Fruit fly (Drosophila melanogaster): ENCODE results near the gene CG12581.

Gene CG12581

dm6 chr3R:4214601-4215000, 40.2 kb downstream of the CG12581 start:
- TF ChIP-seq CG11617 (GFP tag; optimal IDR thresholded peaks at IDR 0.05): no peak
- no peak for TF ChIP-seq CG7101 (tag; optimal IDR thresholded peaks at IDR 0.05)
- no peak for TF ChIP-seq CG33017 (tag; optimal IDR thresholded peaks at IDR 0.05)
- no peak for TF ChIP-seq CG7045 (GFP tag; optimal IDR thresholded peaks at IDR 0.05)
- no peak for TF ChIP-seq cnc (optimal IDR thresholded peaks at IDR 0.05)
- no peak for TF ChIP-seq cic (GFP tag; optimal IDR thresholded peaks at IDR 0.05)
- TF ChIP-seq CG1620 (GFP tag; optimal IDR thresholded peaks at IDR 0.05): no peak
- TF ChIP-seq bab1 (GFP tag; optimal IDR thresholded peaks at IDR 0.05): no peak

- TF ChIP-seq CG11617 (GFP tag; optimal IDR thresholded peaks at IDR 0.05): no peak
- no peak for TF ChIP-seq kay (GFP tag; ENCODE audit: borderline replicate concordance)
- no peak for TF ChIP-seq Mnt (GFP tag; optimal IDR thresholded peaks at IDR 0.05)
- TF ChIP-seq CG5204 (GFP tag; optimal IDR thresholded peaks at IDR 0.05): no peak
Observed at dm6 chr3R:4215264-4215993, 41.0 kb downstream of the CG12581 start, which contains the start of gene CG14636. Gene CG14636, minus strand, starts transcription at chr3R:4215314.

- no peak for TF ChIP-seq CG33017 (tag; optimal IDR thresholded peaks at IDR 0.05)
- TF ChIP-seq CG5204 (GFP tag; optimal IDR thresholded peaks at IDR 0.05): no peak
- TF ChIP-seq tj (GFP tag; optimal IDR thresholded peaks at IDR 0.05): no peak
- TF ChIP-seq CG14711 (tag; optimal IDR thresholded peaks at IDR 0.05): no peak
- TF ChIP-seq Clk (GFP tag; optimal IDR thresholded peaks at IDR 0.05): no peak
- no peak for TF ChIP-seq cic (GFP tag; optimal IDR thresholded peaks at IDR 0.05)
- no peak for TF ChIP-seq CG1620 (GFP tag; optimal IDR thresholded peaks at IDR 0.05)
- TF ChIP-seq CG7101 (tag; optimal IDR thresholded peaks at IDR 0.05): no peak
- no peak for TF ChIP-seq kay (GFP tag; ENCODE audit: borderline replicate concordance)
- TF ChIP-seq Hr96 (GFP tag; optimal IDR thresholded peaks at IDR 0.05): no peak
- TF ChIP-seq ovo (GFP tag; optimal IDR thresholded peaks at IDR 0.05): no peak
Observed at dm6 chr3R:4220030-4220429, 45.6 kb downstream of the CG12581 start, which contains the start of gene CG31516. Gene CG31516, minus strand, starts transcription at chr3R:4220130.

dm6 chr3R:4220780-4221179, 46.3 kb downstream of the CG12581 start:
- TF ChIP-seq CG12768 (GFP tag; optimal IDR thresholded peaks at IDR 0.05): no peak
- no peak for TF ChIP-seq Mnt (GFP tag; optimal IDR thresholded peaks at IDR 0.05)
- TF ChIP-seq CG5204 (GFP tag; optimal IDR thresholded peaks at IDR 0.05): no peak
- no peak for TF ChIP-seq toe (GFP tag; optimal IDR thresholded peaks at IDR 0.05)
- TF ChIP-seq CG1620 (GFP tag; optimal IDR thresholded peaks at IDR 0.05): peak; percentile 38
- no peak for TF ChIP-seq CG7045 (GFP tag; optimal IDR thresholded peaks at IDR 0.05)
- peak; percentile 23 for TF ChIP-seq cic (GFP tag; optimal IDR thresholded peaks at IDR 0.05)
- no peak for TF ChIP-seq pad (GFP tag; optimal IDR thresholded peaks at IDR 0.05)
- no peak for TF ChIP-seq Crg-1 (GFP tag; optimal IDR thresholded peaks at IDR 0.05)
- TF ChIP-seq CG14711 (tag; optimal IDR thresholded peaks at IDR 0.05): no peak
- peak; percentile 16 for TF ChIP-seq CG11617 (GFP tag; optimal IDR thresholded peaks at IDR 0.05)
- TF ChIP-seq ovo (GFP tag; optimal IDR thresholded peaks at IDR 0.05): no peak
- TF ChIP-seq Clk (GFP tag; optimal IDR thresholded peaks at IDR 0.05): no peak
- TF ChIP-seq Hr96 (GFP tag; optimal IDR thresholded peaks at IDR 0.05): peak; percentile 27
- TF ChIP-seq CG7101 (tag; optimal IDR thresholded peaks at IDR 0.05): peak; percentile 30
- TF ChIP-seq bab1 (GFP tag; optimal IDR thresholded peaks at IDR 0.05): peak; percentile 79
- TF ChIP-seq tj (GFP tag; optimal IDR thresholded peaks at IDR 0.05): no peak
- no peak for TF ChIP-seq kay (GFP tag; ENCODE audit: borderline replicate concordance)
- no peak for TF ChIP-seq cnc (optimal IDR thresholded peaks at IDR 0.05)
- TF ChIP-seq CG33017 (tag; optimal IDR thresholded peaks at IDR 0.05): no peak

dm6 chr3R:4228426-4228825, 54.0 kb downstream of the CG12581 start:
- TF ChIP-seq ovo (GFP tag; optimal IDR thresholded peaks at IDR 0.05) (no peak), bab1 (GFP tag; optimal IDR thresholded peaks at IDR 0.05) (no peak), toe (GFP tag; optimal IDR thresholded peaks at IDR 0.05) (no peak), cic (GFP tag; optimal IDR thresholded peaks at IDR 0.05) (no peak)

- peak; percentile 80 for TF ChIP-seq CG1620 (GFP tag; optimal IDR thresholded peaks at IDR 0.05)
- no peak for TF ChIP-seq cnc (optimal IDR thresholded peaks at IDR 0.05)
- TF ChIP-seq kay (GFP tag; ENCODE audit: borderline replicate concordance): no peak
- TF ChIP-seq Crg-1 (GFP tag; optimal IDR thresholded peaks at IDR 0.05): peak; percentile 36
- TF ChIP-seq bab1 (GFP tag; optimal IDR thresholded peaks at IDR 0.05): peak; percentile 91
- peak; percentile 71 for TF ChIP-seq Mnt (GFP tag; optimal IDR thresholded peaks at IDR 0.05)
- TF ChIP-seq CG7101 (tag; optimal IDR thresholded peaks at IDR 0.05): peak; percentile 88
- TF ChIP-seq tj (GFP tag; optimal IDR thresholded peaks at IDR 0.05): peak; percentile 51
- TF ChIP-seq CG5204 (GFP tag; optimal IDR thresholded peaks at IDR 0.05): peak; percentile 82
- TF ChIP-seq pad (GFP tag; optimal IDR thresholded peaks at IDR 0.05): peak; percentile 71
- TF ChIP-seq toe (GFP tag; optimal IDR thresholded peaks at IDR 0.05): peak; percentile 83
- peak; percentile 82 for TF ChIP-seq CG11617 (GFP tag; optimal IDR thresholded peaks at IDR 0.05)
- TF ChIP-seq CG7045 (GFP tag; optimal IDR thresholded peaks at IDR 0.05): peak; percentile 75
- peak; percentile 38 for TF ChIP-seq Clk (GFP tag; optimal IDR thresholded peaks at IDR 0.05)
- peak; percentile 77 for TF ChIP-seq Hr96 (GFP tag; optimal IDR thresholded peaks at IDR 0.05)
- TF ChIP-seq CG14711 (tag; optimal IDR thresholded peaks at IDR 0.05): peak; percentile 77
- TF ChIP-seq CG12768 (GFP tag; optimal IDR thresholded peaks at IDR 0.05): peak; percentile 80
- peak; percentile 79 for TF ChIP-seq CG33017 (tag; optimal IDR thresholded peaks at IDR 0.05)
- peak; percentile 55 for TF ChIP-seq ovo (GFP tag; optimal IDR thresholded peaks at IDR 0.05)
- TF ChIP-seq cic (GFP tag; optimal IDR thresholded peaks at IDR 0.05): no peak
Observed at dm6 chr3R:4229137-4229764, 54.8 kb downstream of the CG12581 start, which contains the start of gene DhpD. Gene DhpD, minus strand, starts transcription at chr3R:4229238.
